Fruit fly (Drosophila melanogaster) whole organism, wandering third instar larva: ENCODE measurements around the gene CG33489.
"Not testable (repeated sequence)": the region's sequence is repeated elsewhere in the genome, so short reads cannot be mapped to it uniquely, and the experiment has no call there.

ENCODE experiments used
- Abd-B ChIP-seq: fragments of >200 bp; optimal IDR thresholded peaks from 2 replicates; lab custom pipeline; 2017; ENCODE audit warnings: missing biosample characterization, missing genetic modification characterization
- CG32264 ChIP-seq: fragments of 200-800 bp; sonication (Bioruptor generic); optimal IDR thresholded peaks from 2 replicates; lab custom pipeline; 2016; ENCODE audit warnings: missing biosample characterization, missing genetic modification characterization
- CrebA ChIP-seq: fragments of 200-800 bp; sonication (Bioruptor generic); optimal IDR thresholded peaks from 2 replicates; lab custom pipeline; 2016; ENCODE audit warnings: missing biosample characterization, mild to moderate bottlenecking, missing genetic modification characterization, borderline replicate concordance
- Dfd ChIP-seq: fragments of >200 bp; optimal IDR thresholded peaks from 2 replicates; lab custom pipeline; 2017; ENCODE audit warnings: missing biosample characterization, missing genetic modification characterization
- Dif ChIP-seq: fragments of 200-275, 200-300 bp; sonication (Bioruptor generic); optimal IDR thresholded peaks from 2 replicates; lab custom pipeline; 2018; ENCODE audit warnings: missing biosample characterization, missing genetic modification characterization; ENCODE audit not compliant: partially characterized antibody
- GATAd ChIP-seq: sonication (Bioruptor generic); optimal IDR thresholded peaks from 2 replicates; lab custom pipeline; 2016; ENCODE audit warnings: missing biosample characterization, missing genetic modification characterization
- HLH106 ChIP-seq: fragments of 200-800 bp; optimal IDR thresholded peaks from 3 replicates; lab custom pipeline; 2019; ENCODE audit warnings: missing biosample characterization, mild to moderate bottlenecking, missing genetic modification characterization, moderate library complexity
- Hnf4 ChIP-seq: fragments of 200-800 bp; sonication (Bioruptor generic); optimal IDR thresholded peaks from 2 replicates; lab custom pipeline; 2016; ENCODE audit warnings: missing biosample characterization, mild to moderate bottlenecking, missing genetic modification characterization
- Hr78 ChIP-seq: fragments of >200 bp; optimal IDR thresholded peaks from 2 replicates; lab custom pipeline; 2017; ENCODE audit warnings: missing biosample characterization, missing genetic modification characterization
- Hr83 ChIP-seq: fragments of 200-300 bp; sonication (Bioruptor generic); optimal IDR thresholded peaks from 2 replicates; lab custom pipeline; 2016; ENCODE audit warnings: missing biosample characterization, mild to moderate bottlenecking, missing genetic modification characterization, moderate library complexity; ENCODE audit not compliant: poor library complexity, severe bottlenecking
- Jra ChIP-seq: sonication (Bioruptor generic); optimal IDR thresholded peaks from 2 replicates; lab custom pipeline; 2016; ENCODE audit warnings: missing biosample characterization, missing genetic modification characterization
- Myc ChIP-seq: fragments of >200 bp; optimal IDR thresholded peaks from 2 replicates; lab custom pipeline; 2017
- OdsH ChIP-seq: fragments of 200-800 bp; sonication (Bioruptor generic); optimal IDR thresholded peaks from 2 replicates; lab custom pipeline; 2016; ENCODE audit warnings: missing biosample characterization, mild to moderate bottlenecking, missing genetic modification characterization
- Rel ChIP-seq, 2 experiments: fragments of 200-800 bp; sonication (Bioruptor generic) in 1 of 2; optimal IDR thresholded peaks; 2 replicates in 1 of 2; 3 replicates in 1 of 2; lab custom pipeline; 2016 to 2019; ENCODE audit warnings: mild to moderate bottlenecking in 2 of 2, missing biosample characterization in 2 of 2, missing genetic modification characterization in 2 of 2, moderate library complexity in 1 of 2
- Sp1 ChIP-seq: fragments of 200-800 bp; sonication (Bioruptor generic); optimal IDR thresholded peaks from 3 replicates; lab custom pipeline; 2019; ENCODE audit warnings: missing biosample characterization, mild to moderate bottlenecking, missing genetic modification characterization, moderate library complexity
- Vsx2 ChIP-seq: fragments of 200-300, 225-300 bp; sonication (Bioruptor generic); optimal IDR thresholded peaks from 2 replicates; lab custom pipeline; 2018; ENCODE audit warnings: missing biosample characterization, missing genetic modification characterization; ENCODE audit not compliant: partially characterized antibody
- br ChIP-seq: fragments of 200-800 bp; sonication (Bioruptor generic); optimal IDR thresholded peaks from 2 replicates; lab custom pipeline; 2016; ENCODE audit warnings: missing biosample characterization, missing genetic modification characterization
- brk ChIP-seq: fragments of 200-800 bp; sonication (Bioruptor generic); optimal IDR thresholded peaks from 2 replicates; lab custom pipeline; 2016; ENCODE audit warnings: missing biosample characterization, mild to moderate bottlenecking, missing genetic modification characterization
- dmrt93B ChIP-seq: fragments of 200-800 bp; sonication (Bioruptor generic); optimal IDR thresholded peaks from 2 replicates; lab custom pipeline; 2018; ENCODE audit warnings: missing biosample characterization, mild to moderate bottlenecking, missing genetic modification characterization
- dsf ChIP-seq: sonication (Bioruptor generic); optimal IDR thresholded peaks from 2 replicates; lab custom pipeline; 2016; ENCODE audit warnings: missing biosample characterization, missing genetic modification characterization, borderline replicate concordance
- ey ChIP-seq: fragments of 200-800 bp; sonication (Bioruptor generic); optimal IDR thresholded peaks from 2 replicates; lab custom pipeline; 2016; ENCODE audit warnings: missing biosample characterization, missing genetic modification characterization
- foxo ChIP-seq, 2 experiments: fragments of 200-800 bp; sonication (Bioruptor generic); optimal IDR thresholded peaks; 2 replicates in 1 of 2; 3 replicates in 1 of 2; lab custom pipeline; 2016 to 2017; ENCODE audit warnings: missing biosample characterization in 2 of 2, missing genetic modification characterization in 2 of 2
- fru ChIP-seq: fragments of 200-800 bp; sonication (Bioruptor generic); optimal IDR thresholded peaks from 3 replicates; lab custom pipeline; 2016; ENCODE audit warnings: missing biosample characterization, mild to moderate bottlenecking, missing genetic modification characterization
- h ChIP-seq: fragments of 200-800 bp; sonication (Bioruptor generic); optimal IDR thresholded peaks from 3 replicates; lab custom pipeline; 2016; ENCODE audit warnings: missing biosample characterization, mild to moderate bottlenecking, missing genetic modification characterization
- jim ChIP-seq: fragments of 175-275, 200-325 bp; sonication (Bioruptor generic); optimal IDR thresholded peaks from 2 replicates; lab custom pipeline; 2016; ENCODE audit warnings: missing biosample characterization, mild to moderate bottlenecking, missing genetic modification characterization
- lola ChIP-seq: fragments of >200 bp; optimal IDR thresholded peaks from 2 replicates; lab custom pipeline; 2017; ENCODE audit warnings: missing biosample characterization, missing genetic modification characterization
- pan ChIP-seq: fragments of >200 bp; optimal IDR thresholded peaks from 2 replicates; lab custom pipeline; 2017
- psq ChIP-seq: fragments of 200-800 bp; sonication (Bioruptor generic); optimal IDR thresholded peaks from 3 replicates; lab custom pipeline; 2017; ENCODE audit warnings: missing biosample characterization, mild to moderate bottlenecking, missing genetic modification characterization, moderate library complexity
- rgr ChIP-seq: fragments of 200-800 bp; sonication (Bioruptor generic); optimal IDR thresholded peaks from 3 replicates; lab custom pipeline; 2016; ENCODE audit warnings: missing biosample characterization, mild to moderate bottlenecking, missing genetic modification characterization
- sv ChIP-seq: fragments of 200-800 bp; sonication (Bioruptor generic); optimal IDR thresholded peaks from 3 replicates; lab custom pipeline; 2016; ENCODE audit warnings: missing biosample characterization, missing genetic modification characterization
- tai ChIP-seq: sonication (Bioruptor generic); optimal IDR thresholded peaks from 2 replicates; lab custom pipeline; 2016; ENCODE audit warnings: missing biosample characterization, missing genetic modification characterization
- usp ChIP-seq: fragments of >200 bp; optimal IDR thresholded peaks from 2 replicates; lab custom pipeline; 2017; ENCODE audit warnings: missing biosample characterization, missing genetic modification characterization
- woc ChIP-seq: sonication (Bioruptor generic); optimal IDR thresholded peaks from 2 replicates; lab custom pipeline; 2016; ENCODE audit warnings: missing biosample characterization, mild to moderate bottlenecking, missing genetic modification characterization

The CG33489 gene

DNA sequence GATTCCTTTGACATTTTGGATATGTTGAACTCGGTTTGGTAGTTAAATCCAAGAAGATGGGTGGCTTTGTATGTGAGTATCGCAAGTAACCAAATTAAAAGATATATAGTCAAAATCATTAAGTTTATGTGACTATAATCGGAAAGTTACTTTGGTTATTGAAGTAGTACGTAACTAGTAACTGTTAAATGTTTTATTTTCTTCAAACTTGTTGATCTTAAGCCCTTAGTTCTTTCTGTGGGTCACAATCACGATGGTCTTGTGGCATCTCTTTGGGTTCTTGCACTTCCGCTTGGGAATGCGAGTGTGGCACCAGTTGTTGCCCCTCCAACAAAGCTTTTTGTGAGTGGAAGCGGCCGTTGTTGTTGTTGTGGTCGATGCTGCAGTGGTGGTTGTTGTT lies at the start of gene CG33489:
Gene CG33489, minus strand, starts transcription at position 101 of the 400 bp plus-strand sequence.
- not testable (repeated sequence) for TF ChIP-seq Abd-B, CrebA, Jra (GFP tag; lab: Kevin White, UChicago)
- TF ChIP-seq, all 38 proteins: peak for 0; not testable (repeated sequence) for 38

DNA sequence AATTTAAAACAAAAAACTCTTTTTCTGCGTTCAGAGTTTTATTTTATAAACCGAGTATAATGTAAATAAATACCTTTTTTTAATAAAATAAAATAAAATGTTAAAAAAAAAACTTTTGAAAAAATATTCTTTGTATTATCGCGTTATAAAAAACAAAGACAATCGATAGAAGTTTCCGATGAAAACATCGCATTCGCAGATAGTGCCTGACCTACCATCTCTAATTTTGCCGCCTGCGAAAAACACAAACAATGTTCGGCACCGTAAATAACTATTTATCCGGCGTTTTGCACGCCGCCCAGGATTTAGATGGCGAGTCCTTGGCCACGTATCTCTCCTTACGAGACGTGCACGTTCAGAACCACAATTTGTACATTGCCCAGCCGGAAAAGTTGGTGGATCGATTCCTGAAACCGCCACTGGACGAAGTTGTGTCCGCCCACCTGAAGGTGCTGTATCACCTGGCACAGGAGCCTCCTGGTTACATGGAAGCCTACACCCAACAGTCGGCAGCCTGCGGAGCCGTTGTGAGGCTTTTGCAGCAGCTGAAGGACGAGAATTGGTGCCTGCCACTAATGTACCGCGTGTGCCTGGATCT lies 49.5 kb upstream of the CG33489 start, which contains the start of gene PCID2:
Gene PCID2, plus strand, starts transcription at position 213 of the 598 bp plus-strand sequence.
- TF ChIP-seq ey (no peak), CG32264 (GFP tag; lab: Kevin White, UChicago) (no peak), Abd-B (GFP tag; lab: Kevin White, UChicago) (no peak), Dfd (GFP tag; lab: Kevin White, UChicago) (no peak), CrebA (GFP tag; lab: Kevin White, UChicago) (no peak), dmrt93B (GFP tag; lab: Kevin White, UChicago) (no peak), Sp1 (no peak), Vsx2 (GFP tag; lab: Kevin White, UChicago) (no peak), HLH106 (tag; lab: Kevin White, UChicago) (no peak), Hnf4 (GFP tag; lab: Kevin White, UChicago) (no peak), usp (GFP tag; lab: Kevin White, UChicago) (no peak), Hr83 (GFP tag; lab: Kevin White, UChicago) (no peak), foxo (GFP tag; optimal IDR thresholded peaks at IDR 0.05; lab: Kevin White, UChicago) (no peak), woc (GFP tag; lab: Kevin White, UChicago) (no peak)

- TF ChIP-seq Vsx2 (GFP tag; lab: Kevin White, UChicago) (no peak), Dfd (GFP tag; lab: Kevin White, UChicago) (no peak), jim (GFP tag; lab: Kevin White, UChicago) (no peak), lola (GFP tag; lab: Kevin White, UChicago) (no peak), br (GFP tag; lab: Kevin White, UChicago) (no peak), sv (GFP tag; lab: Kevin White, UChicago) (no peak), Sp1 (no peak), fru (GFP tag; lab: Kevin White, UChicago) (no peak), tai (GFP tag; lab: Kevin White, UChicago) (no peak), woc (GFP tag; lab: Kevin White, UChicago) (no peak), Rel (GFP tag; optimal IDR thresholded peaks at IDR 0.05; lab: Kevin White, UChicago) (no peak), Rel (tag; optimal IDR thresholded peaks at IDR 0.05; lab: Kevin White, UChicago) (no peak)
- TF ChIP-seq, all 38 proteins: peak for 0
These were observed 48.9 kb upstream of the CG33489 start, which contains the start of gene CG6083 for dm6 chr3L:11625634-11626175. TSS of gene CG6083 (minus strand) at chr3L:11626125.

DNA sequence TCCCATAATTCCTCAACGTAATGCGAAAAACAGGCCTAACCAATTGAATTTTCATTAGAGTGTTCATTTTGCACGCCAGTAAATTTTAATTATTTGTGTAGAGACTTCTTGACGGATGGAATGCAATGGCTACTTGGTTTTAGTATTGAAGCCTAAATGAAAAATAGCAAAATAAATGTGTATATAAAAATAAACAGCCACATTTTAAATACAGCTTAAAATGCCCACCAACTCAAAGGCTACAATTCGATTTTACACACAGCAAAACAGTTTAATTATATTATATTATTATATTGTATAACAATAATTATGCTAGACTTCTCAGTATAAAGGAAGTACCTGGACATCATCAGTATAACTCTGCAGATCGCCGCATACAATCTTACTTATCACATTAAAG lies 47.4 kb upstream of the CG33489 start, which contains the start of gene Akr1B:
Gene Akr1B, minus strand, starts transcription at position 101 of the 400 bp plus-strand sequence.
- TF ChIP-seq rgr (GFP tag; lab: Kevin White, UChicago) (no peak), psq (GFP tag; lab: Kevin White, UChicago) (no peak), Vsx2 (GFP tag; lab: Kevin White, UChicago) (no peak), HLH106 (tag; lab: Kevin White, UChicago) (no peak), Jra (GFP tag; lab: Kevin White, UChicago) (no peak), dmrt93B (GFP tag; lab: Kevin White, UChicago) (no peak), Dif (GFP tag; lab: Kevin White, UChicago) (no peak), Myc (lab: Kevin White, UChicago) (no peak)

DNA sequence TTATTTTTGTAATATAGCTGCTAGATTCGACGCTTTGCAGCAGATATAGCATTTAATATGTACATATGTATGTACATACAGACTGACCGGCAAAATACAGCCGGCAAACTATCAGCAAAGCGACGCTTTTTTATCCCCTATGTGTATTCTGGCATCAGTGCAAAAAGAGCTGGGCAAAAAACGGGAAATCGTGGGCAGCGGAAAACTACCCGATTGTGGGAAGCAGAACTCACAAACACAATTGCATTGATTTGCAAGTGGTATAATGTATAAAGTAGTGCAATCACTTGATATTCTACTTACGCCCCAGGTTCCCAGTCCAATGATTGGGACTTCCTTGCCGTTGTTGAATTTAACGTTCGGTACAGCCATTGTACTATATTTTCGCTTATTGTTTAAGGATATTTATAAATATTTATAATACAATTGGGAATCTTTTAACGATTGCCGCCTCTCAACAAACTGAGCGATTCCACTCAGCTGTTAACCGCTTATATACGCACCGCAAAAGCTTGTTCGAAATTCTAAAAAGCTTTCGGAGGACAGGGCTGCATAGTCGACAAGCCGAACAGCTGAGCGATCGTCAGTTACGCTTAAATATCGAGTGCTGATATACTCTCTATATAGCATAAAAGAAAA lies 46.5 kb upstream of the CG33489 start:
- no peak for TF ChIP-seq dmrt93B (GFP tag; lab: Kevin White, UChicago)
- no peak for TF ChIP-seq woc (GFP tag; lab: Kevin White, UChicago)
- no peak for TF ChIP-seq Dfd (GFP tag; lab: Kevin White, UChicago)
- TF ChIP-seq HLH106 (tag; lab: Kevin White, UChicago) = peak; percentile 9
- no peak for TF ChIP-seq tai (GFP tag; lab: Kevin White, UChicago)
- no peak for TF ChIP-seq Vsx2 (GFP tag; lab: Kevin White, UChicago)
- TF ChIP-seq CG32264 (GFP tag; lab: Kevin White, UChicago) = no peak
- TF ChIP-seq Hnf4 (GFP tag; lab: Kevin White, UChicago) = peak; percentile 43
- no peak for TF ChIP-seq pan
- no peak for TF ChIP-seq dsf (GFP tag; lab: Kevin White, UChicago)
- TF ChIP-seq jim (GFP tag; lab: Kevin White, UChicago) = no peak
- peak; percentile 23 for TF ChIP-seq h (GFP tag; lab: Kevin White, UChicago)
- peak; percentile 22 for TF ChIP-seq OdsH
- no peak for TF ChIP-seq sv (GFP tag; lab: Kevin White, UChicago)
- TF ChIP-seq Dif (GFP tag; lab: Kevin White, UChicago) = no peak
- no peak for TF ChIP-seq ey
- TF ChIP-seq GATAd (GFP tag; lab: Kevin White, UChicago) = no peak
- peak; percentile 20 for TF ChIP-seq Sp1
- peak; percentile 56 for TF ChIP-seq brk (GFP tag; lab: Kevin White, UChicago)
- no peak for TF ChIP-seq br (GFP tag; lab: Kevin White, UChicago)
- no peak for TF ChIP-seq fru (GFP tag; lab: Kevin White, UChicago)
- no peak for TF ChIP-seq Rel (GFP tag; optimal IDR thresholded peaks at IDR 0.05; lab: Kevin White, UChicago)
- peak; percentile 13 for TF ChIP-seq Rel (tag; optimal IDR thresholded peaks at IDR 0.05; lab: Kevin White, UChicago)
- no peak for TF ChIP-seq Hr78
- no peak for TF ChIP-seq CrebA (GFP tag; lab: Kevin White, UChicago)
- peak; percentile 6 for TF ChIP-seq Myc (lab: Kevin White, UChicago)
- no peak for TF ChIP-seq Hr83 (GFP tag; lab: Kevin White, UChicago)
- no peak for TF ChIP-seq Abd-B (GFP tag; lab: Kevin White, UChicago)
